Fruit fly (Drosophila melanogaster): Measurements from ENCODE around the gene AP-1gamma.

The AP-1gamma gene

dm6 chrX:9066802-9067489, 41.5 kb upstream of the AP-1gamma start (continued):
- TF ChIP-seq hth (optimal IDR thresholded peaks at IDR 0.05) (no peak), mld (GFP tag; IDR thresholded peaks at IDR 0.05; ENCODE audit: partially characterized antibody) (no peak), GATAe (GFP tag; conservative IDR thresholded peaks at IDR 0.05) (no peak), E2f1 (GFP tag; IDR thresholded peaks at IDR 0.05) (no peak), bsh (GFP tag; optimal IDR thresholded peaks at IDR 0.05) (peak; percentile 44 to 47), CG14014 (GFP tag; IDR thresholded peaks at IDR 0.05) (no peak)

- TF ChIP-seq CG9609 (GFP tag; optimal IDR thresholded peaks at IDR 0.05) (no peak), CG7839 (tag; optimal IDR thresholded peaks at IDR 0.05) (no peak), zfh2 (GFP tag; optimal IDR thresholded peaks at IDR 0.05) (no peak), Adf1 (GFP tag; IDR thresholded peaks at IDR 0.05) (peak; percentile 94), D19B (GFP tag; optimal IDR thresholded peaks at IDR 0.05) (no peak), salm (tag; optimal IDR thresholded peaks at IDR 0.05) (no peak), peb (GFP tag; IDR thresholded peaks at IDR 0.05) (no peak), CG17359 (tag; optimal IDR thresholded peaks at IDR 0.05) (peak; percentile 35), schlank (tag; optimal IDR thresholded peaks at IDR 0.05) (no peak), gce (GFP tag; IDR thresholded peaks at IDR 0.05) (no peak), Hmr (GFP tag; optimal IDR thresholded peaks at IDR 0.05) (no peak), tap (tag; optimal IDR thresholded peaks at IDR 0.05) (no peak), CkIIα-i1 (GFP tag; IDR thresholded peaks at IDR 0.05) (no peak), ro (GFP tag; IDR thresholded peaks at IDR 0.05) (no peak), lmd (GFP tag; IDR thresholded peaks at IDR 0.05) (no peak), HLH3B (GFP tag; IDR thresholded peaks at IDR 0.05) (no peak), CoRest (tag; optimal IDR thresholded peaks at IDR 0.05) (no peak), pzg (GFP tag; optimal IDR thresholded peaks at IDR 0.05) (no peak), CG18764 (GFP tag; optimal IDR thresholded peaks at IDR 0.05) (no peak), Hr39 (optimal IDR thresholded peaks at IDR 0.05) (no peak), CG9932 (GFP tag; IDR thresholded peaks at IDR 0.05) (0 out of 2 replicates have a peak, but pooled peaks have one; percentile 21), tio (GFP tag; optimal IDR thresholded peaks at IDR 0.05) (no peak), cas (GFP tag; IDR thresholded peaks at IDR 0.05) (no peak), nom (GFP tag; optimal IDR thresholded peaks at IDR 0.05) (peak; percentile 15), CG42726 (GFP tag; IDR thresholded peaks at IDR 0.05; ENCODE audit: partially characterized antibody) (0 out of 2 replicates have a peak, but pooled peaks have one; percentile 17), rib (GFP tag; IDR thresholded peaks at IDR 0.05) (no peak), Bgb (GFP tag; IDR thresholded peaks at IDR 0.05; ENCODE audit: partially characterized antibody) (peak; percentile 50; the same call in 1 of the 2 replicates), Taf1 (GFP tag; IDR thresholded peaks at IDR 0.05) (no peak), Sry-δ (GFP tag; optimal IDR thresholded peaks at IDR 0.05) (no peak), CG12942 (GFP tag; optimal IDR thresholded peaks at IDR 0.05) (no peak), C15 (GFP tag; IDR thresholded peaks at IDR 0.05) (no peak), CG14860 (GFP tag; IDR thresholded peaks at IDR 0.05; ENCODE audit: partially characterized antibody) (no peak), CG2712 (tag; optimal IDR thresholded peaks at IDR 0.05) (peak; percentile 3), Poxn (GFP tag; IDR thresholded peaks at IDR 0.05) (no peak), CG14014 (GFP tag; IDR thresholded peaks at IDR 0.05) (no peak), CG13775 (GFP tag; optimal IDR thresholded peaks at IDR 0.05) (no peak), Med (GFP tag) (peak; percentile 25), danr (GFP tag; IDR thresholded peaks at IDR 0.05) (no peak), psq (GFP tag; optimal IDR thresholded peaks at IDR 0.05) (no peak), CG15479 (GFP tag; optimal IDR thresholded peaks at IDR 0.05) (no peak), CG16813 (GFP tag; IDR thresholded peaks at IDR 0.05; ENCODE audit: partially characterized antibody) (peak; percentile 32; the same call in 1 of the 3 replicates), Opbp (GFP tag; IDR thresholded peaks at IDR 0.05; ENCODE audit: partially characterized antibody) (no peak), Atf6 (GFP tag; IDR thresholded peaks at IDR 0.05) (no peak)
Measured at dm6 chrX:9067754-9068477, 40.6 kb upstream of the AP-1gamma start, which contains the start of gene CG15365. Gene CG15365, minus strand, starts transcription at chrX:9067983.
